Worm (Caenorhabditis elegans) whole organism, L2 larva: ENCODE results near the gene ZK1127.12.
A peak's percentile ranks its signal among the peaks of the same experiment; 100 is the strongest.

ENCODE experiments used
- F13H6.1 ChIP-seq: sonication (generic microtip); optimal IDR thresholded peaks from 2 replicates; lab custom pipeline; 2016; ENCODE audit warnings: missing genetic modification characterization, missing compliant biosample characterization
- R02D3.7 ChIP-seq: fragments of 150-350 bp; optimal IDR thresholded peaks from 2 replicates; lab custom pipeline; 2014; ENCODE audit warnings: missing biosample characterization, missing genetic modification characterization
- blmp-1 ChIP-seq: sonication (generic microtip); optimal IDR thresholded peaks from 2 replicates; lab custom pipeline; 2017; ENCODE audit warnings: missing genetic modification characterization, mild to moderate bottlenecking, missing compliant biosample characterization, antibody characterized with exemption, moderate library complexity; ENCODE audit not compliant: insufficient read depth
- dmd-4 ChIP-seq: sonication (generic microtip); optimal IDR thresholded peaks from 2 replicates; lab custom pipeline; 2017; ENCODE audit warnings: missing biosample characterization, missing genetic modification characterization
- lsy-2 ChIP-seq, 2 experiments: fragments of 150-350 bp in 1 of 2; sonication (generic microtip) in 1 of 2; optimal IDR thresholded peaks; 2 replicates each; lab custom pipeline; 2014 to 2017; ENCODE audit warnings: missing biosample characterization in 2 of 2, missing genetic modification characterization in 2 of 2
- mbf-1 ChIP-seq: sonication (generic microtip); optimal IDR thresholded peaks from 2 replicates; lab custom pipeline; 2017; ENCODE audit warnings: missing biosample characterization, missing genetic modification characterization
- nhr-11 ChIP-seq: fragments of 150-350 bp; optimal IDR thresholded peaks from 2 replicates; lab custom pipeline; 2014; ENCODE audit warnings: missing biosample characterization, missing genetic modification characterization
- nhr-129 ChIP-seq: fragments of 150-350 bp; optimal IDR thresholded peaks from 2 replicates; lab custom pipeline; 2014; ENCODE audit warnings: missing biosample characterization, missing genetic modification characterization
- nhr-21 ChIP-seq: fragments of 150-350 bp; optimal IDR thresholded peaks from 2 replicates; lab custom pipeline; 2014; ENCODE audit warnings: missing biosample characterization, missing genetic modification characterization
- sem-4 ChIP-seq: fragments of 150-350 bp; optimal IDR thresholded peaks from 2 replicates; lab custom pipeline; 2014; ENCODE audit warnings: missing biosample characterization, missing genetic modification reagents, missing genetic modification characterization
- sma-3 ChIP-seq: sonication (generic microtip); optimal IDR thresholded peaks from 2 replicates; lab custom pipeline; 2016; ENCODE audit warnings: missing genetic modification reagents, missing genetic modification characterization, missing compliant biosample characterization
- sma-9 ChIP-seq, 2 experiments: fragments of 150-350 bp in 1 of 2; sonication (generic microtip) in 1 of 2; optimal IDR thresholded peaks; 2 replicates each; lab custom pipeline; 2014 to 2016; ENCODE audit warnings: missing genetic modification characterization in 2 of 2, mild to moderate bottlenecking in 1 of 2, missing biosample characterization in 1 of 2, missing compliant biosample characterization in 1 of 2, missing genetic modification reagents in 1 of 2, moderate library complexity in 1 of 2
- unc-39 ChIP-seq: fragments of 150-350 bp; optimal IDR thresholded peaks from 2 replicates; lab custom pipeline; 2014; ENCODE audit warnings: missing biosample characterization, missing genetic modification characterization
- ztf-4 ChIP-seq: fragments of 150-350 bp; optimal IDR thresholded peaks from 2 replicates; lab custom pipeline; 2014; ENCODE audit warnings: missing biosample characterization, missing genetic modification characterization

ZK1127.12 gene

ce11 chrII:7099231-7099630 lies 47.4 kb downstream of the ZK1127.12 start:
- no peak for TF ChIP-seq nhr-11
- TF ChIP-seq blmp-1: no peak
- no peak for TF ChIP-seq dmd-4 (tag; lab: Kevin White, UChicago)
- no peak for TF ChIP-seq mbf-1
- TF ChIP-seq ztf-4 (tag; lab: Kevin White, UChicago): no peak
- TF ChIP-seq R02D3.7 (tag; lab: Kevin White, UChicago): no peak

ce11 chrII:7100838-7101237 lies 49.0 kb downstream of the ZK1127.12 start, which contains the start of gene mmaa-1:
Gene mmaa-1 (minus strand): TSS chrII:7101165.
- TF ChIP-seq nhr-21 (no peak), sma-9 (GFP tag; optimal IDR thresholded peaks at IDR 0.05; lab: Kevin White, UChicago) (peak; percentile 0), sma-9 (tag; optimal IDR thresholded peaks at IDR 0.05; lab: Kevin White, UChicago) (no peak), F13H6.1 (tag; lab: Kevin White, UChicago) (no peak), unc-39 (tag; lab: Kevin White, UChicago) (no peak), sma-3 (GFP tag; lab: Kevin White, UChicago) (no peak), sem-4 (no peak)

- TF ChIP-seq nhr-129 (tag; lab: Kevin White, UChicago) (peak; percentile 30), lsy-2 (tag; optimal IDR thresholded peaks at IDR 0.05; lab: Kevin White, UChicago) (peak in 1 of 2 experiments; percentile 18), sem-4 (no peak)
These were observed 50.4 kb downstream of the ZK1127.12 start for ce11 chrII:7102288-7102687.
